Worm (Caenorhabditis elegans): ENCODE data around the gene ace-3.

The ace-3 gene

ce11 chrII:14205335-14205734, at the start of gene ace-3:
ace-3 (plus strand) TSS chrII:14205635.
- TF ChIP-seq dao-5 (tag; optimal IDR thresholded peaks at IDR 0.05): no peak
- no peak for TF ChIP-seq W03F9.2 (tag; optimal IDR thresholded peaks at IDR 0.05)
- TF ChIP-seq him-1 (tag; optimal IDR thresholded peaks at IDR 0.05): no peak

ce11 chrII:14165430-14165929, 40.0 kb upstream of the ace-3 start:
- TF ChIP-seq W03F9.2 (tag; optimal IDR thresholded peaks at IDR 0.05) (no peak), dao-5 (tag; optimal IDR thresholded peaks at IDR 0.05) (no peak), him-1 (tag; optimal IDR thresholded peaks at IDR 0.05) (no peak)

DNA sequence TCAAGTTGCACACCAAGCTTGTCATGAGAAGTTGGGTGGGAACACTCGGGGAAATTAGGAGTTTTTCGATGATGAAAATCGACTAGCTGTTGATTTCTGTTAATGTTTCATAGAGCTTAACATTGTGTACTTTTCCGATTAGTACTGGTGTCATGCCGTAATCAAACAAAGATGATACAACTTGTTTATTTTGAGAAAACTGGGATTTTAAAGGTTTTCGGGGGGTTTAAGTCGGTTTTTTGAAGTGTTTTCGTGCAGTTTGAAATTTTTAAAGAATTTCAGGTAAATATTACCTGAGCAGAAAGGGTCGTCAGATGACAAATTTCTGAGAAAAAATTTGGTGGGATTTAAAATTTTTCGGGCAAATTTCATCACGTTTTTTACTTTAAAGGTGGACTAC, 33.9 kb upstream of the ace-3 start, which contains the start of gene eat-2:
Gene eat-2, minus strand, starts transcription at position 101 of the 400 bp plus-strand sequence.
- TF ChIP-seq W03F9.2 (tag; optimal IDR thresholded peaks at IDR 0.05): no peak
- no peak for TF ChIP-seq him-1 (tag; optimal IDR thresholded peaks at IDR 0.05)

ce11 chrII:14173176-14173575, 32.3 kb upstream of the ace-3 start:
- TF ChIP-seq him-1 (tag; optimal IDR thresholded peaks at IDR 0.05) (no peak), dao-5 (tag; optimal IDR thresholded peaks at IDR 0.05) (no peak), W03F9.2 (tag; optimal IDR thresholded peaks at IDR 0.05) (no peak)

ce11 chrII:14175099-14175498, 30.3 kb upstream of the ace-3 start, which contains the start of gene Y48B6A.5:
Y48B6A.5 (minus strand) TSS chrII:14175199.
- no peak for TF ChIP-seq him-1 (tag; optimal IDR thresholded peaks at IDR 0.05)
- no peak for TF ChIP-seq W03F9.2 (tag; optimal IDR thresholded peaks at IDR 0.05)
- no peak for TF ChIP-seq dao-5 (tag; optimal IDR thresholded peaks at IDR 0.05)

DNA sequence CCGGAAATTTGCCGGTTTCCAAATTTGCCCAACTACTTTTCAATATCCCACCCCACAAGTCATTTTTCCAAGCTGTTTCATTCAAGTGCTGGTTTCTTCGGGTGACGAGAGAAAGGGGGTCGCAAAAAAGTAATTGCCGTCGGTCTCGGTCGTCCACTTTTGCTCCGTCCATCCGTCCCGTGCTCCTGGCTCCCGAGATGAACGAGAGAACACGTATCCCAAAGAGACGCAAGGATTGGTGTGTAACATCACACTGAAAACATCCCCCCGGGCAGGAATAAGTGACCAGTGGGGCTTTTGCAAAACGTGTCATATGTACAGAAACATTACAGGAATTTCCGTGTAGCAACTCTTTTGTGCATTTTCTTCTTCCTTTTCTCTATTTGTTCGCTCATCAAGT, 28.8 kb upstream of the ace-3 start:
- TF ChIP-seq W03F9.2 (tag; optimal IDR thresholded peaks at IDR 0.05): no peak
- TF ChIP-seq him-1 (tag; optimal IDR thresholded peaks at IDR 0.05): no peak
- TF ChIP-seq dao-5 (tag; optimal IDR thresholded peaks at IDR 0.05): no peak

ce11 chrII:14178233-14178969, 27.0 kb upstream of the ace-3 start, which contains the start of gene efhd-1:
efhd-1 (plus strand) TSS chrII:14178814.
- TF ChIP-seq W03F9.2 (tag; optimal IDR thresholded peaks at IDR 0.05) (no peak), dao-5 (tag; optimal IDR thresholded peaks at IDR 0.05) (no peak), him-1 (tag; optimal IDR thresholded peaks at IDR 0.05) (no peak)

- TF ChIP-seq him-1 (tag; optimal IDR thresholded peaks at IDR 0.05): no peak
- TF ChIP-seq W03F9.2 (tag; optimal IDR thresholded peaks at IDR 0.05): no peak
- TF ChIP-seq dao-5 (tag; optimal IDR thresholded peaks at IDR 0.05): no peak
These were observed 18.5 kb upstream of the ace-3 start for ce11 chrII:14186937-14187336.

DNA sequence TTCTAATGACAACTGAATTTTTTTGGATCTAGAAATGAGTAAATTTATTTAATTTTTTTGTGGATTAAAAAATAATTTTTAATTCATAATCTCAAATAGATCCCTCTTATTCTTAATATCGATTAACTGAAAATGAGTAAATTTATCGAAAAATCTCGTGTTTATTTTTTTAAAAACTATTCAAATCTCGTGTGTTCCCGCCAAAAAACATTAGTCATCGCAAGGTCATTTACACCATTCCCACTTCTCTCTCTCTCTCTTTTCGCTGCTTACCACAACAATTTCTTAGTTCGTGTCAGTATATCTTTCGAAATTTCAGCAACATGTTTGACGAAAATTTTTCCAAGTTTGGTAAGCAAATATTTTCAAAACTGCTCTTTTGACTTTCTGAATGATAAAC, 18.0 kb upstream of the ace-3 start:
- no peak for TF ChIP-seq him-1 (tag; optimal IDR thresholded peaks at IDR 0.05)
- TF ChIP-seq W03F9.2 (tag; optimal IDR thresholded peaks at IDR 0.05): no peak
- no peak for TF ChIP-seq dao-5 (tag; optimal IDR thresholded peaks at IDR 0.05)

ce11 chrII:14195931-14196330, 9.5 kb upstream of the ace-3 start:
- TF ChIP-seq W03F9.2 (tag; optimal IDR thresholded peaks at IDR 0.05): no peak
- TF ChIP-seq dao-5 (tag; optimal IDR thresholded peaks at IDR 0.05): no peak
- TF ChIP-seq him-1 (tag; optimal IDR thresholded peaks at IDR 0.05): no peak

DNA sequence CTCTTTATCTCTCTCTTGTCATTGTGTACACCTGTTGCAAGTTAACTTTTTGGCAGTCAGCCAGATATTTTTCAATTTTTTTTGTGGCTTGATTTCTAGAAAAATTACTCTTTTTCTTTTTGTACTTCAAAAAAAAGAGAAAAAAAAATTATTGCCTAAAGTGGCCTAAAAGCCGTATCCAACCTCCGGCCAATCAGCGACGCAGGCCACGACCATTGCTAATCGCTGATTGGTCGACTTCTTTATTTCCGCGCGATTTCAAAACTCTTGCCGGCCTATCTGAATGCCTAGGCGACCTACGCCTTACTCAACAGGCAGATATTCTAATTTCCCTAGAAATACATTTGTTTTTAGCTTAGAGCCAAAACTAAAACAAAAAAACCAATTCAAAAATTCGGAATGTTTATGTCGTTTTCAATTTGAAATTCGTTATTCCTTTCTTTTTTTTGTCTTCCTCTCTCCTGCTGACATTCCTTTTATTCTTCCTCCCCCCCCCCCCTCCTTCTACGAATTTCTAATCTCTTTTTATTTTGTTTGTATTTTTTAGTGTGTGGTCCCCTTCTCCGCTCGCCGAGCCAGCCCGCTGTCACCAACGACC, 7.8 kb upstream of the ace-3 start, which contains the start of gene ace-4:
Gene ace-4, plus strand, starts transcription at position 548 of the 598 bp plus-strand sequence.
- no peak for TF ChIP-seq dao-5 (tag; optimal IDR thresholded peaks at IDR 0.05)
- TF ChIP-seq W03F9.2 (tag; optimal IDR thresholded peaks at IDR 0.05): no peak
- TF ChIP-seq him-1 (tag; optimal IDR thresholded peaks at IDR 0.05): no peak

DNA sequence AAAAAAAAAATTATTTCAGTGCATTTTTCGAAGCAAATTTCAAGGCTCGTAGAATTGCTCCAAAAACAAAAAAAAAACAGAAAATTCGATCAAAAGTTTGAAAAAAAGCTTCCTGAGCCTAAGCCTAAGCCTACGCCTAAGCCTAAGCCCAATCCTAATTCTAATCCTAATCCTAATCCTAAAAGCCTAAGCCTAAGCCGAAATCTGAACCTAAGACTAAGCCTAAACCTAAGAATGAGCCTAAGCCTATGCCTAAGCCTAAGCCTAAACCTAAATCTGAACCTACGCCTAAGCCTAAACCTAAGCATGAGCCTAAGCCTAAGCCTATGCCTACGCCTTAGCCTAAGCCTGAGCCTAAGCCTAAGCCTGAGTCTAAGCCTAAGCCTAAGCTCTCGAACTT, 776 bp downstream of the ace-3 start:
- TF ChIP-seq him-1 (tag; optimal IDR thresholded peaks at IDR 0.05): no peak
- TF ChIP-seq W03F9.2 (tag; optimal IDR thresholded peaks at IDR 0.05): no peak
- TF ChIP-seq dao-5 (tag; optimal IDR thresholded peaks at IDR 0.05): no peak

- TF ChIP-seq dao-5 (tag; optimal IDR thresholded peaks at IDR 0.05): no peak
- TF ChIP-seq W03F9.2 (tag; optimal IDR thresholded peaks at IDR 0.05): no peak
- TF ChIP-seq him-1 (tag; optimal IDR thresholded peaks at IDR 0.05): no peak
These were observed 5.7 kb downstream of the ace-3 start, which contains the start of gene hot-7 for ce11 chrII:14211118-14211517. hot-7 (plus strand) TSS chrII:14211418.

DNA sequence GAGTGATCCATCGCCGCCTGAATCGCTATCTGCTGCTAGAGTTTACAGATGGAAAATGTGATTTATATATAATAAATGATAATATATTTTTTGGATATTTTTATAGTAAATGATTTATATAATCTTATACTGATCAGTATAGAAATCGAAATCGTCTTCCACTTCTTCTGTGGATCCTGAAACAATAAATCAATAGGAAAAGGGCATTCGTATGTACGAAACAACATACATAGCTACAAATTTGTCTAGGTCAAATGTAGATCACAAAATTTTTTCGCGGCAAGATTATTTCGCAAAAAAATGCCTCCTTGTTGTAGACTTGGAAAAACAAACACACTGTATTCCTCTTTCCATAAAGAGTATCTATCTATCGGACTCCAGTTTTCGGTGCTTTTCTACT, 8.7 kb downstream of the ace-3 start, which contains the start of gene Y48B6A.10:
Gene Y48B6A.10, plus strand, starts transcription at position 301 of the 400 bp plus-strand sequence.
- TF ChIP-seq dao-5 (tag; optimal IDR thresholded peaks at IDR 0.05): no peak
- TF ChIP-seq W03F9.2 (tag; optimal IDR thresholded peaks at IDR 0.05): no peak
- no peak for TF ChIP-seq him-1 (tag; optimal IDR thresholded peaks at IDR 0.05)
